Worm (Caenorhabditis elegans) whole organism, L2 larva: ENCODE results near the gene dve-1.
A peak's percentile ranks its signal among the peaks of the same experiment; 100 is the strongest.

Source experiments
- R02D3.7 ChIP-seq: fragments of 150-350 bp; optimal IDR thresholded peaks from 2 replicates; lab custom pipeline; 2014; ENCODE audit warnings: missing biosample characterization, missing genetic modification characterization
- ZK546.5 ChIP-seq: sonication (generic microtip); optimal IDR thresholded peaks from 2 replicates; lab custom pipeline; 2017; ENCODE audit warnings: missing biosample characterization, missing genetic modification characterization
- ama-1 ChIP-seq: fragments of 150-350 bp; optimal IDR thresholded peaks from 2 replicates; lab custom pipeline; 2018; ENCODE audit warnings: inconsistent platforms
- fos-1 ChIP-seq: fragments of 150-350 bp; optimal IDR thresholded peaks from 2 replicates; lab custom pipeline; 2014; ENCODE audit warnings: missing biosample characterization, missing genetic modification characterization
- lin-13 ChIP-seq: fragments of 150-350 bp; optimal IDR thresholded peaks from 2 replicates; lab custom pipeline; 2014; ENCODE audit warnings: missing biosample characterization, missing genetic modification reagents, missing genetic modification characterization
- lsy-2 ChIP-seq, 2 experiments: fragments of 150-350 bp in 1 of 2; sonication (generic microtip) in 1 of 2; optimal IDR thresholded peaks; 2 replicates each; lab custom pipeline; 2014 to 2017; ENCODE audit warnings: missing biosample characterization in 2 of 2, missing genetic modification characterization in 2 of 2
- nhr-12 ChIP-seq: fragments of 150-350 bp; optimal IDR thresholded peaks from 2 replicates; lab custom pipeline; 2014; ENCODE audit warnings: missing biosample characterization, missing genetic modification characterization
- nhr-237 ChIP-seq: fragments of 150-350 bp; optimal IDR thresholded peaks from 2 replicates; lab custom pipeline; 2014; ENCODE audit warnings: missing biosample characterization, missing genetic modification characterization
- nhr-25 ChIP-seq: fragments of 150-350 bp; sonication (generic microtip); optimal IDR thresholded peaks from 3 replicates; lab custom pipeline; 2014; ENCODE audit warnings: missing biosample characterization, missing genetic modification characterization
- nhr-6 ChIP-seq: fragments of 150-350 bp; optimal IDR thresholded peaks from 2 replicates; lab custom pipeline; 2014; ENCODE audit warnings: missing biosample characterization, missing genetic modification characterization
- nhr-77 ChIP-seq: fragments of 150-350 bp; optimal IDR thresholded peaks from 2 replicates; lab custom pipeline; 2014; ENCODE audit warnings: missing biosample characterization, missing genetic modification characterization
- unc-62 ChIP-seq: fragments of 150-350 bp; optimal IDR thresholded peaks from 2 replicates; lab custom pipeline; 2014; ENCODE audit warnings: missing biosample characterization, missing genetic modification reagents, missing genetic modification characterization

DNA sequence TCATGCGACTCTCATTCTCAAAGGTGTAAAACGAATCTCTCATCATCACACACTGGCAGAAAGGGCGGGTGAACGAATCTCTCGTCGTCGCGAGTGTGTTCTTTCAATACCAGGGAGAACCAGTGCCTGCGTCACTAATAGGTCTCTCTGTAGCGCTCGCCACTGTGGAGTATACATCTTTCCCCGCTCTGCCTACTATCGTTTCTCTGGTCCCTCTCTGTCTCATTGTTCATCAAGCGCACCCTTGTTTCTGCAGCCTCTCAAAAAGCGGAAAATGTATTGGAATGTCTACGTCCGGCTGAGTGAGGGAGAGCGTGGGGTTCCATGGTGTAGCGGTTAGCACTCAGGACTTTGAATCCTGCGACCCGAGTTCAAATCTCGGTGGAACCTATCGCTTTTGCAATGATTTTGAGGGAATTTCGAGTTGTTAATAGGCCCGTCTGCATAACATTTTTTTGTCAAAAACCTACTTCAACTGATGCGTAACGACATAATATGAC lies 23.5 kb downstream of the dve-1 start:
- TF ChIP-seq ama-1 (lab: Kevin White, UChicago) (no peak), nhr-237 (tag; lab: Kevin White, UChicago) (peak; percentile 76), nhr-25 (tag; lab: Kevin White, UChicago) (peak; percentile 85), nhr-12 (tag; lab: Kevin White, UChicago) (no peak), lin-13 (GFP tag; lab: Kevin White, UChicago) (peak; percentile 87), nhr-77 (tag; lab: Kevin White, UChicago) (peak; percentile 77), fos-1 (tag; lab: Kevin White, UChicago) (peak; percentile 78), unc-62 (GFP tag; lab: Kevin White, UChicago) (peak; percentile 18), lsy-2 (tag; optimal IDR thresholded peaks at IDR 0.05; lab: Kevin White, UChicago) (peak; percentile 81 to 88), ZK546.5 (peak; percentile 51), R02D3.7 (tag; lab: Kevin White, UChicago) (peak; percentile 26), nhr-6 (tag; lab: Kevin White, UChicago) (peak; percentile 91)
